Fruit fly (Drosophila melanogaster) whole organism, embryonic: ENCODE data around the gene Jhbp16.
A peak's percentile ranks its signal among the peaks of the same experiment; 100 is the strongest.

Experiments used
- ATbp ChIP-seq: fragments of 200-800 bp; sonication (Bioruptor generic); optimal IDR thresholded peaks from 2 replicates; lab custom pipeline; 2017; ENCODE audit warnings: missing biosample characterization, mild to moderate bottlenecking, missing genetic modification characterization, missing genetic modification reagents
- Atf3 ChIP-seq: fragments of 200-800 bp; sonication (Bioruptor generic); optimal IDR thresholded peaks from 3 replicates; lab custom pipeline; 2016; ENCODE audit warnings: missing biosample characterization, missing genetic modification characterization
- B-H2 ChIP-seq: fragments of 200-800 bp; sonication (Bioruptor generic); optimal IDR thresholded peaks from 2 replicates; lab custom pipeline; 2018; ENCODE audit warnings: missing biosample characterization, mild to moderate bottlenecking, missing genetic modification characterization
- CG1024 ChIP-seq: fragments of 200-800 bp; sonication (Bioruptor generic); IDR thresholded peaks from 2 replicates; pipeline ENCODE4 v1.3.6; 2022; ENCODE audit warnings: missing biosample characterization, missing genetic modification characterization
- CG10431 ChIP-seq: fragments of 200-800 bp; sonication (Bioruptor generic); optimal IDR thresholded peaks from 3 replicates; lab custom pipeline; 2018; ENCODE audit warnings: missing biosample characterization, mild to moderate bottlenecking, missing genetic modification characterization
- CG11723 ChIP-seq: fragments of 200-800 bp; sonication (Bioruptor generic); optimal IDR thresholded peaks from 2 replicates; lab custom pipeline; 2017; ENCODE audit warnings: missing biosample characterization, mild to moderate bottlenecking, missing genetic modification characterization
- CG12071 ChIP-seq: fragments of 200-800 bp; sonication (Bioruptor generic); optimal IDR thresholded peaks from 3 replicates; lab custom pipeline; 2018; ENCODE audit warnings: missing biosample characterization, mild to moderate bottlenecking, missing genetic modification characterization
- CG12104 ChIP-seq: fragments of 200-800 bp; sonication (Bioruptor generic); optimal IDR thresholded peaks from 3 replicates; lab custom pipeline; 2016; ENCODE audit warnings: missing biosample characterization, missing genetic modification characterization
- CG12155 ChIP-seq: fragments of 200-800 bp; sonication (Bioruptor generic); optimal IDR thresholded peaks from 3 replicates; lab custom pipeline; 2016; ENCODE audit warnings: missing biosample characterization, missing genetic modification characterization
- CG1233 ChIP-seq: fragments of 200-800 bp; sonication (Bioruptor generic); optimal IDR thresholded peaks from 4 replicates; lab custom pipeline; 2018; ENCODE audit warnings: missing biosample characterization, mild to moderate bottlenecking, missing genetic modification characterization
- CG13123 ChIP-seq: fragments of 200-800 bp; sonication (Bioruptor generic); optimal IDR thresholded peaks from 2 replicates; lab custom pipeline; 2016; ENCODE audit warnings: missing biosample characterization, missing genetic modification characterization
- CG14014 ChIP-seq: fragments of 200-800 bp; sonication (Bioruptor generic); IDR thresholded peaks from 2 replicates; pipeline ENCODE4 v1.3.6; 2022; ENCODE audit warnings: missing biosample characterization, missing genetic modification characterization
- CG16815 ChIP-seq: fragments of 200-800 bp; sonication (Bioruptor generic); optimal IDR thresholded peaks from 3 replicates; lab custom pipeline; 2017; ENCODE audit warnings: missing biosample characterization, mild to moderate bottlenecking, missing genetic modification characterization
- CG17912 ChIP-seq: fragments of 200-800 bp; sonication (Bioruptor generic); optimal IDR thresholded peaks from 2 replicates; lab custom pipeline; 2018; ENCODE audit warnings: missing biosample characterization, mild to moderate bottlenecking, missing genetic modification characterization
- CG18619 ChIP-seq: fragments of 200-800 bp; sonication (Bioruptor generic); optimal IDR thresholded peaks from 3 replicates; lab custom pipeline; 2017; ENCODE audit warnings: missing biosample characterization, mild to moderate bottlenecking, missing genetic modification characterization
- CG2889 ChIP-seq: fragments of 200-800 bp; sonication (Bioruptor generic); IDR thresholded peaks from 3 replicates; pipeline ENCODE4 v1.3.6; 2022; ENCODE audit warnings: missing biosample characterization, missing genetic modification characterization
- CG32767 ChIP-seq: fragments of 200-800 bp; sonication (Bioruptor generic); IDR thresholded peaks from 2 replicates; pipeline ENCODE4 v1.3.6; 2022; ENCODE audit warnings: missing biosample characterization, missing genetic modification characterization
- CG33213 ChIP-seq: fragments of 200-800 bp; sonication (Bioruptor generic); optimal IDR thresholded peaks from 3 replicates; lab custom pipeline; 2016; ENCODE audit warnings: missing biosample characterization, missing genetic modification characterization
- CG34422 ChIP-seq: fragments of 200-800 bp; sonication (Bioruptor generic); IDR thresholded peaks from 3 replicates; pipeline ENCODE4 v1.3.6; 2022; ENCODE audit warnings: missing biosample characterization, missing genetic modification characterization
- CG4707 ChIP-seq: fragments of 200-800 bp; sonication (Bioruptor generic); optimal IDR thresholded peaks from 2 replicates; lab custom pipeline; 2018; ENCODE audit warnings: missing biosample characterization, mild to moderate bottlenecking, missing genetic modification characterization, moderate library complexity
- CG6683 ChIP-seq: fragments of 200-800 bp; sonication (Bioruptor generic); optimal IDR thresholded peaks from 2 replicates; lab custom pipeline; 2017; ENCODE audit warnings: missing biosample characterization, mild to moderate bottlenecking, missing genetic modification characterization, missing genetic modification reagents
- CG7271 ChIP-seq: fragments of 200-800 bp; sonication (Bioruptor generic); optimal IDR thresholded peaks from 2 replicates; lab custom pipeline; 2018; ENCODE audit warnings: missing biosample characterization, mild to moderate bottlenecking, missing genetic modification characterization, moderate library complexity
- CG8944 ChIP-seq: fragments of 200-800 bp; sonication (Bioruptor generic); optimal IDR thresholded peaks from 3 replicates; lab custom pipeline; 2016; ENCODE audit warnings: missing biosample characterization, missing genetic modification characterization
- CG9609 ChIP-seq: fragments of 200-800 bp; sonication (Bioruptor generic); optimal IDR thresholded peaks from 3 replicates; lab custom pipeline; 2016; ENCODE audit warnings: missing biosample characterization, missing genetic modification characterization
- CG9932 ChIP-seq: fragments of 200-800 bp; sonication (Bioruptor generic); IDR thresholded peaks from 2 replicates; pipeline ENCODE4 v1.3.6; 2022; ENCODE audit warnings: missing biosample characterization, missing genetic modification characterization
- Dip3 ChIP-seq: fragments of 200-800 bp; sonication (Bioruptor generic); optimal IDR thresholded peaks from 3 replicates; lab custom pipeline; 2016; ENCODE audit warnings: missing biosample characterization, missing genetic modification characterization
- E2f1 ChIP-seq: fragments of 200-800 bp; sonication (Bioruptor generic); IDR thresholded peaks from 2 replicates; pipeline ENCODE4 v1.3.6; 2022; ENCODE audit warnings: missing biosample characterization, missing genetic modification characterization
- Max ChIP-seq: fragments of 200-800 bp; sonication (Bioruptor generic); optimal IDR thresholded peaks from 2 replicates; lab custom pipeline; 2016; ENCODE audit warnings: missing biosample characterization, mild to moderate bottlenecking, missing genetic modification characterization
- NC2β ChIP-seq: fragments of 200-800 bp; sonication (Bioruptor generic); optimal IDR thresholded peaks from 2 replicates; lab custom pipeline; 2016; ENCODE audit warnings: missing biosample characterization, missing genetic modification characterization
- NfI ChIP-seq: fragments of 200-800 bp; sonication (Bioruptor generic); optimal IDR thresholded peaks from 3 replicates; lab custom pipeline; 2018; ENCODE audit warnings: missing biosample characterization, mild to moderate bottlenecking, missing genetic modification characterization, moderate library complexity
- Oli ChIP-seq: fragments of 200-800 bp; sonication (Bioruptor generic); optimal IDR thresholded peaks from 2 replicates; lab custom pipeline; 2018; ENCODE audit warnings: missing biosample characterization, mild to moderate bottlenecking, missing genetic modification characterization, moderate library complexity
- Ptx1 ChIP-seq: fragments of 200-800 bp; sonication (Bioruptor generic); IDR thresholded peaks from 2 replicates; pipeline ENCODE4 v1.3.6; 2022; ENCODE audit warnings: missing biosample characterization, missing genetic modification characterization
- Rx ChIP-seq: fragments of 200-800 bp; sonication (Bioruptor generic); IDR thresholded peaks from 2 replicates; pipeline ENCODE4 v1.3.6; 2022; ENCODE audit warnings: missing biosample characterization, missing genetic modification characterization
- Sry-β ChIP-seq: fragments of 200-800 bp; sonication (Bioruptor generic); optimal IDR thresholded peaks from 2 replicates; lab custom pipeline; 2018; ENCODE audit warnings: missing biosample characterization, mild to moderate bottlenecking, missing genetic modification characterization, moderate library complexity
- chn ChIP-seq: fragments of 200-800 bp; sonication (Bioruptor generic); optimal IDR thresholded peaks from 2 replicates; lab custom pipeline; 2016; ENCODE audit warnings: missing biosample characterization, missing genetic modification characterization
- dan ChIP-seq: fragments of 200-800 bp; sonication (Bioruptor generic); IDR thresholded peaks from 2 replicates; pipeline ENCODE4 v1.3.6; 2022; ENCODE audit warnings: missing biosample characterization, missing genetic modification characterization
- ems ChIP-seq: fragments of 200-800 bp; sonication (Bioruptor generic); optimal IDR thresholded peaks from 3 replicates; lab custom pipeline; 2016; ENCODE audit warnings: missing biosample characterization, missing genetic modification characterization
- fd3F ChIP-seq: fragments of 200-800 bp; sonication (Bioruptor generic); optimal IDR thresholded peaks from 2 replicates; lab custom pipeline; 2018; ENCODE audit warnings: missing biosample characterization, mild to moderate bottlenecking, missing genetic modification characterization, moderate library complexity
- gro ChIP-seq: fragments of 200-800 bp; sonication (Bioruptor generic); optimal IDR thresholded peaks from 2 replicates; lab custom pipeline; 2016; ENCODE audit warnings: missing biosample characterization, missing genetic modification characterization
- gt ChIP-seq: fragments of 200-800 bp; sonication (Bioruptor generic); IDR thresholded peaks from 2 replicates; pipeline ENCODE4 v1.3.6; 2022; ENCODE audit warnings: missing biosample characterization, missing genetic modification characterization
- knrl ChIP-seq: fragments of 200-800 bp; sonication (Bioruptor generic); IDR thresholded peaks from 3 replicates; pipeline ENCODE4 v1.3.6; 2022; ENCODE audit warnings: missing biosample characterization, missing genetic modification characterization; ENCODE audit not compliant: partially characterized antibody
- lab ChIP-seq: fragments of 200-800 bp; sonication (Bioruptor generic); optimal IDR thresholded peaks from 3 replicates; lab custom pipeline; 2017; ENCODE audit warnings: missing biosample characterization, missing genetic modification characterization, mild to moderate bottlenecking, moderate library complexity, missing genetic modification reagents
- odd ChIP-seq: fragments of 200-800 bp; sonication (Bioruptor generic); optimal IDR thresholded peaks from 2 replicates; lab custom pipeline; 2017; ENCODE audit warnings: missing biosample characterization, mild to moderate bottlenecking, missing genetic modification characterization
- pfk ChIP-seq: fragments of 200-800 bp; sonication (Bioruptor generic); optimal IDR thresholded peaks from 2 replicates; lab custom pipeline; 2018; ENCODE audit warnings: missing biosample characterization, mild to moderate bottlenecking, missing genetic modification characterization, moderate library complexity
- pum ChIP-seq: fragments of 200-800 bp; sonication (Bioruptor generic); optimal IDR thresholded peaks from 2 replicates; lab custom pipeline; 2016; ENCODE audit warnings: missing biosample characterization, missing genetic modification characterization
- sim ChIP-seq: fragments of 200-800 bp; sonication (Bioruptor generic); IDR thresholded peaks from 2 replicates; pipeline ENCODE4 v1.3.6; 2022; ENCODE audit warnings: missing biosample characterization, missing genetic modification characterization
- ssp ChIP-seq: fragments of 200-800 bp; sonication (Bioruptor generic); IDR thresholded peaks from 2 replicates; pipeline ENCODE4 v1.3.6; 2022; ENCODE audit warnings: missing biosample characterization, missing genetic modification characterization
- tup ChIP-seq: fragments of 200-800 bp; sonication (Bioruptor generic); optimal IDR thresholded peaks from 2 replicates; lab custom pipeline; 2016; ENCODE audit warnings: missing biosample characterization, mild to moderate bottlenecking, missing genetic modification characterization, moderate library complexity
- unpg ChIP-seq: fragments of 200-800 bp; sonication (Bioruptor generic); optimal IDR thresholded peaks from 3 replicates; lab custom pipeline; 2018; ENCODE audit warnings: missing biosample characterization, mild to moderate bottlenecking, missing genetic modification characterization, moderate library complexity
- zfh1 ChIP-seq: fragments of 200-800 bp; sonication (Bioruptor generic); IDR thresholded peaks from 3 replicates; pipeline ENCODE4 v1.3.6; 2022; ENCODE audit warnings: missing biosample characterization, missing genetic modification characterization
- zfh2 ChIP-seq: fragments of 200-800 bp; sonication (Bioruptor generic); optimal IDR thresholded peaks from 2 replicates; lab custom pipeline; 2016; ENCODE audit warnings: missing biosample characterization, missing genetic modification characterization

The Jhbp16 gene

DNA sequence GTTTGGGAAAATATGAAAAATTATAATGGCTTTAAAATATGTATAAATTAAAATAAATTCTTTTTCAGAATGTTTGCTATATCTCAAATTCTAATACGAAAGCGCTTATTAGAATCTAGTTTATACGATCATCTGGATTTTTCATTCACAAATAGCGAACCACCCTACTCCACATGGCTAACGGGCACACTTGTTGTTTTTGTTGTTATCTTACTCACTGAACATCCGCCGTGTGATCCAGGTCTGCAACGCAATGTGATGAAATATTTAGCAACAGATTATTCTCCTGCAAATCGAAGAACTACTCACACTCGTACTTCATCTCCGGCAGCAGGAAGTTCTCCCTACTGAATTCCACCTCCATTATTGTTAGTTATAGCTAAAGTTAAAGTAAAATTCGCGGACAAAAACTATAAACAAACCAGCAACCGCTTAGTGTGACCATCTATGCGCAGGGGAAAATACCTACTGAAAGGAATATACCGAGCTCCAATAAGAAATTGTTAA, 1.6 kb upstream of the Jhbp16 start, which contains the start of gene Archease (continued):
- no peak for TF ChIP-seq sim (GFP tag; lab: Robert Waterston, UW)
- TF ChIP-seq knrl: no peak
- no peak for TF ChIP-seq zfh2 (GFP tag; lab: Kevin White, UChicago)
- peak; percentile 18 for TF ChIP-seq fd3F (GFP tag; lab: Kevin White, UChicago)
- no peak for TF ChIP-seq CG11723 (GFP tag; lab: Kevin White, UChicago)
- TF ChIP-seq ssp (GFP tag; lab: Robert Waterston, UW): no peak
- peak; percentile 58 for TF ChIP-seq CG9932 (GFP tag; lab: Robert Waterston, UW)
- TF ChIP-seq CG12104 (GFP tag; lab: Kevin White, UChicago): no peak
- peak; percentile 62 for TF ChIP-seq odd
- 0 out of 3 replicates have a peak, but pooled peaks have one; percentile 44 for TF ChIP-seq zfh1 (GFP tag; lab: Robert Waterston, UW)
- TF ChIP-seq CG34422 (GFP tag; lab: Robert Waterston, UW): peak; percentile 79; the same call in 1 of the 3 replicates
- TF ChIP-seq CG8944 (GFP tag; lab: Kevin White, UChicago): no peak
- TF ChIP-seq tup (GFP tag; lab: Kevin White, UChicago): no peak
- no peak for TF ChIP-seq dan (GFP tag; lab: Robert Waterston, UW)
- TF ChIP-seq CG10431 (GFP tag; lab: Kevin White, UChicago): no peak
- no peak for TF ChIP-seq Sry-β (GFP tag; lab: Kevin White, UChicago)
- TF ChIP-seq NC2β (GFP tag; lab: Kevin White, UChicago): peak; percentile 7
- no peak for TF ChIP-seq Ptx1 (GFP tag; lab: Robert Waterston, UW)
- TF ChIP-seq Atf3 (GFP tag; lab: Kevin White, UChicago): no peak
- no peak for TF ChIP-seq Dip3
- no peak for TF ChIP-seq CG9609 (GFP tag; lab: Kevin White, UChicago)
- TF ChIP-seq gro: peak; percentile 48
- TF ChIP-seq B-H2 (GFP tag; lab: Kevin White, UChicago): peak; percentile 68
- TF ChIP-seq CG32767 (GFP tag; lab: Robert Waterston, UW): no peak
- TF ChIP-seq CG4707 (GFP tag; lab: Kevin White, UChicago): peak; percentile 26
- TF ChIP-seq CG17912 (GFP tag; lab: Kevin White, UChicago): no peak
- no peak for TF ChIP-seq CG16815 (GFP tag; lab: Kevin White, UChicago)
- no peak for TF ChIP-seq pum (GFP tag; lab: Kevin White, UChicago)
- TF ChIP-seq unpg: peak; percentile 71
- TF ChIP-seq pfk (GFP tag; lab: Kevin White, UChicago): no peak
- TF ChIP-seq NfI: peak; percentile 49
- TF ChIP-seq Oli: peak; percentile 14
- TF ChIP-seq CG1024 (GFP tag; lab: Robert Waterston, UW): 0 out of 2 replicates have a peak, but pooled peaks have one; percentile 10
- peak; percentile 55; the same call in 1 of the 2 replicates for TF ChIP-seq E2f1
- no peak for TF ChIP-seq CG2889
- peak; percentile 22 for TF ChIP-seq ATbp (GFP tag; lab: Kevin White, UChicago)
- TF ChIP-seq CG7271: peak; percentile 45
- TF ChIP-seq CG18619 (GFP tag; lab: Kevin White, UChicago): peak; percentile 30
- TF ChIP-seq CG6683 (GFP tag; lab: Kevin White, UChicago): peak; percentile 9
- TF ChIP-seq Rx (GFP tag; lab: Robert Waterston, UW): no peak
- peak; percentile 54 for TF ChIP-seq CG1233
- TF ChIP-seq CG12071: peak; percentile 36
- TF ChIP-seq chn: no peak
- no peak for TF ChIP-seq CG13123 (GFP tag; lab: Kevin White, UChicago)
- no peak for TF ChIP-seq ems (GFP tag; lab: Kevin White, UChicago)
- TF ChIP-seq CG12155 (GFP tag; lab: Kevin White, UChicago): no peak
- peak; percentile 23 for TF ChIP-seq Max (GFP tag; lab: Kevin White, UChicago)
- TF ChIP-seq CG33213 (GFP tag; lab: Kevin White, UChicago): no peak
- TF ChIP-seq lab (GFP tag; lab: Kevin White, UChicago): no peak
- no peak for TF ChIP-seq gt (GFP tag; lab: Robert Waterston, UW)
- peak; percentile 69; the same call in 1 of the 2 replicates for TF ChIP-seq CG14014 (GFP tag; lab: Robert Waterston, UW)
